Worm (Caenorhabditis elegans): ENCODE data around the gene bath-39.
A peak's percentile ranks its signal among the peaks of the same experiment; 100 is the strongest.

The bath-39 gene

DNA sequence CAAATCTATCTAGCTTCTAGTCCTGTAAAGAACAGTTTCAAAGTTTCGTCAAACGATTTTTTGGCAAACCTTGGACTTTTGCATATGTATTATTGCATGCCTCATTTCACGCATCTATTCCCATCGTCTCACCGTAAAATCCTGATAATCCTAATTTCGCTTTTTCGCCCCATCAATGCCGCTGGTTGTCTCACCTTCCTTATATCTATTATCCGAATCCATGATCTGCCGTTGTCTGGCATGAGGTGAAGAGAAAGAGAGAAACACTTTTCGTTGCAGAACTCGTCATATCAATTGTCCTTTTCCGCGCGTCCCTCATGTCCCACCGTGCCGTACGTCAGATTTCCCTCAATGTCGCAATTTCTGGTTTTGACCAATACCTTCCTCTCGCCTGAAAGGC lies 44.7 kb upstream of the bath-39 start, which contains the start of gene cut-2:
Gene cut-2 (plus strand): TSS at position 365 of the 400 bp plus-strand sequence.
- no peak for TF ChIP-seq jun-1 (tag; optimal IDR thresholded peaks at IDR 0.05)
- TF ChIP-seq mxl-3 (GFP tag; optimal IDR thresholded peaks at IDR 0.05) = peak; percentile 63
- TF ChIP-seq hlh-11 (tag; optimal IDR thresholded peaks at IDR 0.05) = peak; percentile 8
- TF ChIP-seq mdl-1 (tag; optimal IDR thresholded peaks at IDR 0.05) = no peak

DNA sequence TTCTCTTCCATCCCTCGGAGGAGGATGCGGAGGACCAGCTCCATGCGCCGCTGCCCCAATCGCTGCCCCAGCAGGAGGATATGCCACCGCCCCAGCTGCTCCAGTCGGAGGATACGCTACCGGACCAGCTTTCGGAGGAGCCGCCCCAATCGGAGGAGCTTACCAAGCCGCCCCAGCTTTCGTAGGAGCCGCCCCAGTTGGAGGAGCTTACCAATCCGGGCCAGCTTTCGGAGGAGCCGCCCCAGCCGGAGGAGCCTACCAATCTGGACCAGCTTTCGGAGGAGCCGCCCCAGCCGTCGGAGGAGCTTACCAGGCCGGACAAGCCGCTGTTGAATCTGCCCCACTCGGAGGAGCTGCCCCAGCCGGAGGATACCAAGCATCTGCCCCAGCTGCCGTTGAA lies 43.8 kb upstream of the bath-39 start:
- no peak for TF ChIP-seq jun-1 (tag; optimal IDR thresholded peaks at IDR 0.05)
- TF ChIP-seq aha-1 (tag) = peak; percentile 89
- TF ChIP-seq gei-8 (GFP tag; optimal IDR thresholded peaks at IDR 0.05) = peak; percentile 29
- TF ChIP-seq pha-4 (GFP tag; IDR thresholded peaks at IDR 0.05) = peak; percentile 70; the same call in 1 of the 2 replicates
- TF ChIP-seq pha-4 (tag; optimal IDR thresholded peaks at IDR 0.05) = no peak
- 0 out of 2 replicates have a peak, but pooled peaks have one; percentile 20 for TF ChIP-seq ctbp-1 (GFP tag; IDR thresholded peaks at IDR 0.05)
- 0 out of 2 replicates have a peak, but pooled peaks have one; percentile 43 for TF ChIP-seq hmg-1.1 (GFP tag; IDR thresholded peaks at IDR 0.05)
- TF ChIP-seq zag-1 (tag; optimal IDR thresholded peaks at IDR 0.05) = no peak
- peak; percentile 99 for TF ChIP-seq set-16 (GFP tag; IDR thresholded peaks at IDR 0.05)
- no peak for TF ChIP-seq mep-1 (tag; optimal IDR thresholded peaks at IDR 0.05)
- no peak for TF ChIP-seq lim-7 (GFP tag; IDR thresholded peaks at IDR 0.05)
- no peak for TF ChIP-seq dpl-1 (GFP tag; optimal IDR thresholded peaks at IDR 0.05)
- TF ChIP-seq F10B5.3 (tag; optimal IDR thresholded peaks at IDR 0.05) = peak; percentile 6
- 0 out of 2 replicates have a peak, but pooled peaks have one; percentile 40 for TF ChIP-seq dmd-9 (GFP tag; IDR thresholded peaks at IDR 0.05)
- no peak for TF ChIP-seq lin-39 (tag; optimal IDR thresholded peaks at IDR 0.05)

DNA sequence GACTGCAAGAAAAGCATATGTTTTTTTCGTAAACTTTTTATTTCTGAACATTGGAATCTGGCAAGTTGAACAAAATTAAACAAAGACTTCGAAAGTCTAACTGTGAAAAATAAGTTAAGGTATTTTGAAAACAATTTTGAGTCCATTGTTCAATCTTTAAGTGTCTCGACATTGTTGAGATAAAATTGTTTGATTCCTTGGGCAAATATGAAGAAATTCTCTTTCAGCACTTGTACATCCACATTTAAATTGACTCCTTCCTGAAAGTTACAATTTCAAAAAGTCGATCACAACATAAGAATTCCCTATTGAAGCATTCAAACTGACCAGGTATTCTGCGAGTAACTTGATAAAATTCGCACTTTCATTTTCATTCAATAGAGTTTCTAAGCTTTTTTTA lies 43.2 kb upstream of the bath-39 start:
- TF ChIP-seq ama-1 (optimal IDR thresholded peaks at IDR 0.05) (peak; percentile 41), aha-1 (tag) (peak; percentile 59), ceh-62 (tag; optimal IDR thresholded peaks at IDR 0.05) (no peak)

DNA sequence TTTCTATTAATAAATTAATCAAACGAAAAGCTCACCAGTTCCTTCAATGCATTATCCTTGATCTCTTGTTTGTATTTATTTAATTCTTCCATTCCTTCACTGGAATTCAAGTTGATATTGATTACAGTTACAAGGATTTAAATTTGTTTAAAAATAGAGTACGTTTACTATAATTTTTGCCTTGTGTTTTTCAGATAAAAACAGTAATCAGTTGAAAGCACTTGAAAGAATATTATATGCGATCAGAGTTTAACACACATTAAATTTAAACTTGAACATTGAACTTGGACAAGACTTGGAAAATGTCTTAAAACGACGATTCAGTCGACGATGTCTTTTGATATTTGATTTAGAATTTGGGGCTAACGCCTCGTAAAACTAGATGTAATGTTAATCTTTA lies 41.7 kb upstream of the bath-39 start, which contains the start of gene F53F1.6:
Gene F53F1.6 (minus strand): TSS at position 101 of the 400 bp plus-strand sequence.
- TF ChIP-seq unc-39 (tag; optimal IDR thresholded peaks at IDR 0.05) = no peak
- TF ChIP-seq lin-1 (GFP tag; IDR thresholded peaks at IDR 0.05) = no peak
- no peak for TF ChIP-seq pha-4 (GFP tag; IDR thresholded peaks at IDR 0.05)
- no peak for TF ChIP-seq pha-4 (tag; optimal IDR thresholded peaks at IDR 0.05)
- TF ChIP-seq saeg-2 (GFP tag; IDR thresholded peaks at IDR 0.05) = no peak
- no peak for TF ChIP-seq mdl-1 (tag; optimal IDR thresholded peaks at IDR 0.05)
- no peak for TF ChIP-seq Y75B8A.6 (GFP tag; IDR thresholded peaks at IDR 0.05)
- no peak for TF ChIP-seq nhr-237 (tag; optimal IDR thresholded peaks at IDR 0.05)
- no peak for TF ChIP-seq nhr-25 (tag; optimal IDR thresholded peaks at IDR 0.05; ENCODE audit: borderline replicate concordance, insufficient read depth)
- TF ChIP-seq madf-9 (GFP tag; conservative IDR thresholded peaks at IDR 0.05) = no peak

DNA sequence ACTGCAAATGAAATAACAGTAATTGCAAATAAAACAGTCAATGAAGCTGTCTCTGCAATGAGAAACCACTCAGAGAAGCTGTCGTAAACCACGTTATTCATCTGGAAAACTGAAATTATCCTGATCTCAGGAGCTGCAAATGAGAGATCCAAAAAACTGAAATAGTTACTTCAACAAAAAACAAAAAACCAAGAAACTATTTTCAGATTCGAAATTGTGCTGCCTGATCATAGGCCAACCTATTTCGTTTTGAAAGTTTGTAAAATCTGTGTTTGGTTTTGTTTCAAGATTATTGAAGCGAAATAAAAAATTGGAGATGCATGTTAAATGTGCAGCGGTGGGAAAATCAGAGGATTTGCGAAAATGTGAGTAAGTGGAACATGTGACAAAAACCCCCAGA lies 38.6 kb upstream of the bath-39 start, which contains the start of gene srv-8:
Gene srv-8 (minus strand): TSS at position 101 of the 400 bp plus-strand sequence.
- TF ChIP-seq dmd-6 (GFP tag; IDR thresholded peaks at IDR 0.05) = no peak

DNA sequence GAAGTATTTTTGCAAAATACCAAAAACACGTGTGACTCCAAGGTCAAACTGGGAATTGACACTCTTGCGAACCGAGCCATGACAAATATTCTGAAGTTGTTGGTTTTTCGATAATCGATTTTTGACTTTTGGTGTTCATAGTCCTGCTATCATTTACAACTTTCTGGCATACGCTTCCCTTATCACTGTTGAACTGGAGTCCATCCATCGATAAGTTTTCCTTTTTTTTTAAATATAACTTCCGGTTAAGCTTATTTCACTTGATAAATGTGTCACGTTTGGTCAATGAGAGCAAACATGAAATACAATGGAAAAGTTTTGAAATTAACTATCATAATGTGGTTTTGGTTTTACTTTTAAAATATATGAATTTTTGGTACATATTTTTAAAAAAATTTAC lies 37.6 kb upstream of the bath-39 start:
- TF ChIP-seq T20F7.1 (GFP tag; optimal IDR thresholded peaks at IDR 0.05) (peak; percentile 16), daf-19 (GFP tag; conservative IDR thresholded peaks at IDR 0.05) (no peak), hlh-11 (tag; optimal IDR thresholded peaks at IDR 0.05) (no peak), Y5F2A.4 (GFP tag; optimal IDR thresholded peaks at IDR 0.05) (no peak), pqm-1 (tag; optimal IDR thresholded peaks at IDR 0.05) (peak; percentile 99), nhr-28 (tag; optimal IDR thresholded peaks at IDR 0.05) (peak; percentile 59), nhr-77 (tag; optimal IDR thresholded peaks at IDR 0.05) (peak; percentile 37), dmd-6 (GFP tag; IDR thresholded peaks at IDR 0.05) (peak; percentile 80)
